Worm (Caenorhabditis elegans): Measurements from ENCODE around the gene srz-70.

The srz-70 gene

DNA sequence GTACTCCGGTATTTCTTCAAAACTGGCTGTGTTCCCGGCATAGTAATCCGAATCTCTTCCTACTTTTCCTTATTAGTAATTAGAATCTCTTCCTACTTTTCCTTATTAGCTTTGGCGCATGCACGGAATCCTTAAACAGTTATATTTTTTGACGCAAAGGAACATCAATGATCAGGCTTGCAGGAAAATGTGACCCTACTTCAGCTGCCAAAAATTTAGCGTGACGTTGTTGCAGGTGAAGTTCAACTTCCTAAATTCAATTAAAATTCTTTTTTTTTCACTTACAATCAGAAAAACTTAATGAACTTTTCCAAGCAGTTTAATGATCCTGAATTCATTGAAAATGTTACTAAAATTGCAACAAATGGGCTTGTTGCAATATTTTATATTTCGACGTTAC is 14.5 kb upstream of the srz-70 start, which contains the start of gene srz-79:
Gene srz-79 (plus strand): TSS at position 301 of the 400 bp plus-strand sequence.
- no peak for TF ChIP-seq snpc-3.4 (tag; optimal IDR thresholded peaks at IDR 0.05)

DNA sequence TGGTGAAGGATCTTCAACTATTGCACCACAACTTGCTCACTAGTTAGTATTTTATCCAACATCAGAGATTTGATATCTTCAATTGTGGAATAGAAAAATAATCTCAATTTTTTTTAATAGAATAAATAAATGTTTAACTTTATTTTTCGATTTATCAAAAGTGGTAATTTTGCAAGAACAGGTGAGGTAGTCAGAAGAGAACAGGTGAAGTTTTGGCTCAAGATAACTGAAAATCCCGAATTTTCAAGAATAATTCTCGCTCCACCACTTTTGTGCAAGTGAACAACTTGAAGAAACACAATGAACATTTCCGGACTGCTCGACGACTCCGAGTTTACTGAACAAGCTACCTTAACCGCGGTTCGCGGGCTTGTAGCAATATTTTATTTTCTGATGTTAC is 12.7 kb upstream of the srz-70 start, which contains the start of gene srz-78:
Gene srz-78 (plus strand): TSS at position 301 of the 400 bp plus-strand sequence.
- TF ChIP-seq attf-5 (GFP tag; optimal IDR thresholded peaks at IDR 0.05) (no peak), F33H1.4 (GFP tag; IDR thresholded peaks at IDR 0.05) (no peak), let-607 (tag; optimal IDR thresholded peaks at IDR 0.05) (no peak), lsl-1 (GFP tag; optimal IDR thresholded peaks at IDR 0.05) (no peak)

- TF ChIP-seq lin-26 (GFP tag; IDR thresholded peaks at IDR 0.05) (no peak), pbrm-1 (GFP tag; IDR thresholded peaks at IDR 0.05) (no peak), him-1 (tag; optimal IDR thresholded peaks at IDR 0.05) (no peak), repo-1 (tag; optimal IDR thresholded peaks at IDR 0.05) (no peak), lin-35 (GFP tag; optimal IDR thresholded peaks at IDR 0.05) (no peak), pha-4 (tag; optimal IDR thresholded peaks at IDR 0.05) (no peak), sdz-38 (tag; optimal IDR thresholded peaks at IDR 0.05) (no peak), let-526 (GFP tag; IDR thresholded peaks at IDR 0.05) (no peak), nfya-2 (GFP tag; IDR thresholded peaks at IDR 0.05) (no peak), snpc-1.1 (tag; optimal IDR thresholded peaks at IDR 0.05; ENCODE audit: insufficient read depth) (no peak), tbp1 (GFP tag; optimal IDR thresholded peaks at IDR 0.05) (no peak), madf-8 (GFP tag; conservative IDR thresholded peaks at IDR 0.05) (no peak), lsy-27 (tag; optimal IDR thresholded peaks at IDR 0.05; ENCODE audit: borderline replicate concordance, insufficient read depth) (no peak), egl-18 (GFP tag; IDR thresholded peaks at IDR 0.05) (no peak), K11D2.4 (GFP tag; IDR thresholded peaks at IDR 0.05) (no peak)
Measured at ce11 chrIV:3482195-3482959, 3.6 kb upstream of the srz-70 start, which contains the start of gene srz-82. TSS of gene srz-82 (plus strand) at chrIV:3482895.

- no peak for TF ChIP-seq F37B4.10 (GFP tag; IDR thresholded peaks at IDR 0.05)
- no peak for TF ChIP-seq mxl-1 (tag; optimal IDR thresholded peaks at IDR 0.05)
- TF ChIP-seq sea-2 (GFP tag; IDR thresholded peaks at IDR 0.05) = no peak
- TF ChIP-seq Y67H2A.10 (GFP tag; conservative IDR thresholded peaks at IDR 0.05) = no peak
- TF ChIP-seq Y95B8A.8 (GFP tag; IDR thresholded peaks at IDR 0.05) = no peak
- no peak for TF ChIP-seq dox-1 (GFP tag; IDR thresholded peaks at IDR 0.05)
- no peak for TF ChIP-seq F55B11.4 (tag; optimal IDR thresholded peaks at IDR 0.05; ENCODE audit: borderline replicate concordance, insufficient read depth)
- no peak for TF ChIP-seq ceh-100 (GFP tag; IDR thresholded peaks at IDR 0.05)
- TF ChIP-seq T07F8.4 (tag; optimal IDR thresholded peaks at IDR 0.05) = no peak
- no peak for TF ChIP-seq him-1 (tag; optimal IDR thresholded peaks at IDR 0.05)
- TF ChIP-seq lag-1 (GFP tag; IDR thresholded peaks at IDR 0.05) = no peak
- no peak for TF ChIP-seq madf-10 (tag; optimal IDR thresholded peaks at IDR 0.05)
- no peak for TF ChIP-seq tlf-1 (GFP tag; optimal IDR thresholded peaks at IDR 0.05)
- no peak for TF ChIP-seq pbrm-1 (GFP tag; IDR thresholded peaks at IDR 0.05)
- TF ChIP-seq lin-40 (tag; optimal IDR thresholded peaks at IDR 0.05) = no peak
- TF ChIP-seq lsy-27 (tag; optimal IDR thresholded peaks at IDR 0.05; ENCODE audit: borderline replicate concordance, insufficient read depth) = no peak
- TF ChIP-seq nhr-179 (tag; optimal IDR thresholded peaks at IDR 0.05) = no peak
- TF ChIP-seq nhr-80 (tag; optimal IDR thresholded peaks at IDR 0.05) = no peak
- TF ChIP-seq die-1 (tag; optimal IDR thresholded peaks at IDR 0.05) = no peak
Measured at ce11 chrIV:3481760-3482159, 2.9 kb upstream of the srz-70 start, which contains the start of gene srz-37. TSS of gene srz-37 (minus strand) at chrIV:3481860.

All from whole organism, young adult.